Worm (Caenorhabditis elegans) whole organism, mixed stage, embryonic: Measurements from ENCODE around the gene sri-18.

Experiments
- blmp-1 ChIP-seq: fragments of 150-350 bp; optimal IDR thresholded peaks from 2 replicates; lab custom pipeline; 2014; ENCODE audit warnings: missing biosample characterization, missing genetic modification characterization
- ceh-39 ChIP-seq: fragments of 150-350 bp; optimal IDR thresholded peaks from 2 replicates; lab custom pipeline; 2014; ENCODE audit warnings: missing biosample characterization, missing genetic modification characterization
- ceh-43 ChIP-seq: fragments of 200-800 bp; sonication (Bioruptor generic); optimal IDR thresholded peaks from 2 replicates; lab custom pipeline; 2018; ENCODE audit warnings: mild to moderate bottlenecking, missing genetic modification characterization, moderate library complexity, missing compliant biosample characterization
- ceh-83 ChIP-seq: fragments of 200-800 bp; sonication (Bioruptor generic); optimal IDR thresholded peaks from 2 replicates; lab custom pipeline; 2018; ENCODE audit warnings: mild to moderate bottlenecking, missing genetic modification characterization, missing compliant biosample characterization
- ces-1 ChIP-seq: fragments of 150-350 bp; optimal IDR thresholded peaks from 2 replicates; lab custom pipeline; 2014; ENCODE audit warnings: missing biosample characterization, missing genetic modification reagents, missing genetic modification characterization
- cnd-1 ChIP-seq: fragments of 200-800 bp; sonication (Bioruptor generic); optimal IDR thresholded peaks from 2 replicates; lab custom pipeline; 2018; ENCODE audit warnings: mild to moderate bottlenecking, missing genetic modification characterization, missing compliant biosample characterization
- drap-1 ChIP-seq: fragments of 200-800 bp; sonication (Bioruptor generic); optimal IDR thresholded peaks from 3 replicates; lab custom pipeline; 2018; ENCODE audit warnings: mild to moderate bottlenecking, missing genetic modification characterization, missing compliant biosample characterization
- elt-1 ChIP-seq: sonication (generic microtip); optimal IDR thresholded peaks from 2 replicates; lab custom pipeline; 2017; ENCODE audit warnings: missing genetic modification characterization, mild to moderate bottlenecking, missing compliant biosample characterization, antibody characterized with exemption, moderate library complexity, borderline replicate concordance; ENCODE audit not compliant: insufficient read depth
- elt-3 ChIP-seq: fragments of 150-350 bp; optimal IDR thresholded peaks from 2 replicates; lab custom pipeline; 2014; ENCODE audit warnings: missing biosample characterization, missing genetic modification characterization
- flh-1 ChIP-seq: fragments of 200-800 bp; sonication (Bioruptor generic); optimal IDR thresholded peaks from 2 replicates; lab custom pipeline; 2018; ENCODE audit warnings: mild to moderate bottlenecking, missing genetic modification characterization, moderate library complexity, missing compliant biosample characterization
- ham-2 ChIP-seq: fragments of 200-800 bp; sonication (Bioruptor generic); optimal IDR thresholded peaks from 2 replicates; lab custom pipeline; 2018; ENCODE audit warnings: mild to moderate bottlenecking, missing genetic modification characterization, missing compliant biosample characterization
- hlh-1 ChIP-seq: fragments of 150-350 bp; optimal IDR thresholded peaks from 2 replicates; lab custom pipeline; 2014; ENCODE audit warnings: missing biosample characterization, missing genetic modification reagents, missing genetic modification characterization
- lin-32 ChIP-seq: fragments of 200-800 bp; sonication (Bioruptor generic); optimal IDR thresholded peaks from 2 replicates; lab custom pipeline; 2018; ENCODE audit warnings: mild to moderate bottlenecking, missing genetic modification characterization, missing compliant biosample characterization
- lsy-2 ChIP-seq: fragments of 150-350 bp; optimal IDR thresholded peaks from 2 replicates; lab custom pipeline; 2014; ENCODE audit warnings: missing biosample characterization, missing genetic modification characterization
- mab-5 ChIP-seq: fragments of 150-350 bp; optimal IDR thresholded peaks from 2 replicates; lab custom pipeline; 2014; ENCODE audit warnings: missing biosample characterization, missing genetic modification characterization
- mls-2 ChIP-seq: sonication (generic microtip); optimal IDR thresholded peaks from 2 replicates; lab custom pipeline; 2016; ENCODE audit warnings: mild to moderate bottlenecking, missing genetic modification characterization, moderate library complexity, missing compliant biosample characterization
- nhr-12 ChIP-seq: fragments of 150-350 bp; optimal IDR thresholded peaks from 2 replicates; lab custom pipeline; 2014; ENCODE audit warnings: missing biosample characterization, missing genetic modification characterization
- nhr-2 ChIP-seq: fragments of 150-350 bp; optimal IDR thresholded peaks from 2 replicates; lab custom pipeline; 2014; ENCODE audit warnings: missing biosample characterization, missing genetic modification characterization
- nhr-237 ChIP-seq: fragments of 150-350 bp; optimal IDR thresholded peaks from 2 replicates; lab custom pipeline; 2014; ENCODE audit warnings: missing biosample characterization, missing genetic modification characterization
- nhr-28 ChIP-seq: fragments of 150-350 bp; optimal IDR thresholded peaks from 2 replicates; lab custom pipeline; 2014; ENCODE audit warnings: missing biosample characterization, missing genetic modification characterization
- nhr-76 ChIP-seq: sonication (generic microtip); optimal IDR thresholded peaks from 2 replicates; lab custom pipeline; 2017; ENCODE audit warnings: missing biosample characterization, missing genetic modification characterization
- pha-4 ChIP-seq: fragments of 150-350 bp; optimal IDR thresholded peaks from 2 replicates; lab custom pipeline; 2018; ENCODE audit warnings: missing biosample characterization, missing genetic modification reagents, missing genetic modification characterization
- sem-2 ChIP-seq: fragments of 200-800 bp; sonication (Bioruptor generic); optimal IDR thresholded peaks from 2 replicates; lab custom pipeline; 2018; ENCODE audit warnings: mild to moderate bottlenecking, missing genetic modification characterization, missing compliant biosample characterization
- snpc-4 ChIP-seq: fragments of 150-350 bp; optimal IDR thresholded peaks from 2 replicates; lab custom pipeline; 2014; ENCODE audit warnings: missing biosample characterization, missing genetic modification characterization
- sptf-1 ChIP-seq: sonication (generic microtip); optimal IDR thresholded peaks from 2 replicates; lab custom pipeline; 2017; ENCODE audit warnings: mild to moderate bottlenecking, missing genetic modification characterization, moderate library complexity, missing compliant biosample characterization
- tbx-8 ChIP-seq: fragments of 200-800 bp; sonication (Bioruptor generic); optimal IDR thresholded peaks from 2 replicates; lab custom pipeline; 2018; ENCODE audit warnings: mild to moderate bottlenecking, missing genetic modification characterization, moderate library complexity, missing compliant biosample characterization
- unc-120 ChIP-seq: sonication (generic microtip); optimal IDR thresholded peaks from 2 replicates; lab custom pipeline; 2017; ENCODE audit warnings: missing genetic modification characterization, missing compliant biosample characterization; ENCODE audit not compliant: poor library complexity, severe bottlenecking
- unc-39 ChIP-seq: fragments of 150-350 bp; optimal IDR thresholded peaks from 2 replicates; lab custom pipeline; 2014; ENCODE audit warnings: missing biosample characterization, missing genetic modification characterization
- unc-62 ChIP-seq: fragments of 150-350 bp; optimal IDR thresholded peaks from 2 replicates; lab custom pipeline; 2014; ENCODE audit warnings: missing biosample characterization, missing genetic modification reagents, missing genetic modification characterization

Gene sri-18

DNA sequence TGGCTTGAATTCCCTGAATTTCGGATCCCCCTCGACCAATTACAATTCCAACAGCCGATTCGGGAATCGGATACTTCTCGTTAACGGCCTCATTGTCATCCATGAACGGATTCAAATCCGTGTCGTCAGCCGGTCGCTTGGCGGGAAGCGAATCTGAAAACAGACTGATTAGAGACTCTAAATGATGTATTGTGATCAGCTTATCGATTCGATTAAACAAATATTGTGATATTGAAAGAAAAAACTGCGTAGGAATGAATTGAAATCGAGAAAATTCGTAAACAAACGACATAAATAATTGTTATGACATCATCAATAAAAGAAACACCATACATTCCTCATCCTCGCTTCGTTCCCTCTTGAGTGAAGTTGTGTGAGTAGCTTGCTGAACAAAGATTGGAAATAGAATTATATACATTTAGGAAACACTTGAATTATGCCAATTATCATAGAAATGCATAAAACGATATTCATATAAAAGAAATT lies 22.4 kb downstream of the sri-18 start:
- TF ChIP-seq lin-32 (no peak), ham-2 (GFP tag; lab: Kevin White, UChicago) (no peak), ceh-83 (GFP tag; lab: Kevin White, UChicago) (no peak), unc-62 (GFP tag; lab: Kevin White, UChicago) (no peak), unc-39 (no peak)
- TF ChIP-seq, all 35 proteins: peak for 0

ce11 chrV:10237171-10237570 lies 23.2 kb downstream of the sri-18 start:
- TF ChIP-seq sem-2 (GFP tag; lab: Kevin White, UChicago) (no peak), tbx-8 (no peak), ceh-39 (tag; lab: Kevin White, UChicago) (no peak)
- TF ChIP-seq, all 35 proteins: peak for 0

- TF ChIP-seq snpc-4 (tag; lab: Kevin White, UChicago) (no peak), sptf-1 (tag; lab: Kevin White, UChicago) (no peak), unc-62 (GFP tag; lab: Kevin White, UChicago) (no peak), tbx-8 (no peak), hlh-1 (tag; lab: Kevin White, UChicago) (no peak), blmp-1 (tag; lab: Kevin White, UChicago) (no peak), elt-3 (tag; lab: Kevin White, UChicago) (no peak), lsy-2 (tag; lab: Kevin White, UChicago) (no peak), flh-1 (GFP tag; lab: Kevin White, UChicago) (no peak), ceh-43 (GFP tag; lab: Kevin White, UChicago) (no peak), ham-2 (GFP tag; lab: Kevin White, UChicago) (no peak), elt-1 (tag; lab: Kevin White, UChicago) (no peak)
These were observed 27.0 kb downstream of the sri-18 start, which contains the start of gene str-182 for ce11 chrV:10233330-10233729. Gene str-182 (minus strand): TSS chrV:10233430.

ce11 chrV:10230932-10231331 lies 29.4 kb downstream of the sri-18 start, which contains the start of gene fipr-6:
Gene fipr-6 (plus strand): TSS chrV:10231232.
- TF ChIP-seq nhr-76 (tag; lab: Kevin White, UChicago) (no peak), nhr-12 (tag; lab: Kevin White, UChicago) (no peak), elt-1 (tag; lab: Kevin White, UChicago) (no peak), lsy-2 (tag; lab: Kevin White, UChicago) (no peak), nhr-28 (tag; lab: Kevin White, UChicago) (no peak), sem-2 (GFP tag; lab: Kevin White, UChicago) (no peak), ceh-39 (tag; lab: Kevin White, UChicago) (no peak)

- TF ChIP-seq lin-32 (no peak), lsy-2 (tag; lab: Kevin White, UChicago) (no peak), hlh-1 (tag; lab: Kevin White, UChicago) (no peak), drap-1 (no peak), nhr-76 (tag; lab: Kevin White, UChicago) (no peak), nhr-237 (tag; lab: Kevin White, UChicago) (no peak), ces-1 (GFP tag; lab: Kevin White, UChicago) (no peak), mls-2 (tag; lab: Kevin White, UChicago) (no peak), nhr-2 (tag; lab: Kevin White, UChicago) (no peak), unc-39 (no peak), pha-4 (no peak), unc-120 (tag; lab: Kevin White, UChicago) (no peak), tbx-8 (no peak), mab-5 (no peak), cnd-1 (tag; lab: Kevin White, UChicago) (no peak)
These were observed 31.0 kb downstream of the sri-18 start, which contains the start of the genes pyt-1 and fipr-7 for ce11 chrV:10229222-10229879. Gene pyt-1 (minus strand): TSS chrV:10229322. Gene fipr-7 (plus strand): TSS chrV:10229829.
